Fruit fly (Drosophila melanogaster) Kc167 (cell line): ENCODE data around the gene amx.

Experiments
- Sin3A ChIP-seq: fragments of >200 bp; optimal IDR thresholded peaks from 2 replicates; lab custom pipeline; 2018; ENCODE audit warnings: missing external identifiers
- h ChIP-seq: fragments of >200 bp; optimal IDR thresholded peaks from 3 replicates; lab custom pipeline; 2018; ENCODE audit warnings: missing external identifiers
- insv ChIP-seq: fragments of >200 bp; optimal IDR thresholded peaks from 3 replicates; lab custom pipeline; 2018; ENCODE audit warnings: missing external identifiers
- ttk ChIP-seq: sonication (Bioruptor generic); optimal IDR thresholded peaks from 2 replicates; lab custom pipeline; 2017; ENCODE audit warnings: missing external identifiers

DNA sequence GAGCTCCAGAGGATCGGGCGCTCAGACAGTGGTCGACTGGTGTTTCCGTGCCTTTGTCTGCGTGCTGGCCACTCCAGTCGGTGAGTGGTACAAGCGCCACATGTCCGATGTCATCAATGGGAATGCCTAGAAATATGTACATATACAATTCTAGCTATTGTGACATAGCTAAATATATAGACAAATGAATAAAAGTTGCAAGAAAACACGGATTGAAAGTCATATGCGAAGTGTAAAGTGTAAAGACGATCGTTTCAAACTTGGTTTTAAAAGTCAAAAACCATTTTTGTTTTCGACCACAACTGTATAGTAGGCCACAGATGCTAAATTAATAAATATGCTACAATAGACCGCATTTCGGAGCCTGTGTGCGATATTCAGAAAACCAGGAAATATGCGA, 31.7 kb downstream of the amx start, which contains the start of gene CG15368:
- TF ChIP-seq h (lab: Kevin White, UChicago) = no peak
- TF ChIP-seq ttk (lab: Kevin White, UChicago) = no peak
- TF ChIP-seq Sin3A (lab: Kevin White, UChicago) = no peak
- no peak for TF ChIP-seq insv (lab: Kevin White, UChicago)
